Fruit fly (Drosophila melanogaster) whole organism, prepupa: ENCODE data around the gene CG5254.

Experiments
- CG10631 ChIP-seq: fragments of 200-800 bp; sonication (Bioruptor generic); optimal IDR thresholded peaks from 2 replicates; lab custom pipeline; 2016; ENCODE audit warnings: missing biosample characterization, missing genetic modification characterization
- CG10669 ChIP-seq: fragments of 200-800 bp; sonication (Bioruptor generic); optimal IDR thresholded peaks from 3 replicates; lab custom pipeline; 2018; ENCODE audit warnings: missing biosample characterization, mild to moderate bottlenecking, missing genetic modification characterization, moderate library complexity
- CG11294 ChIP-seq: fragments of 200-800 bp; sonication (Bioruptor generic); IDR thresholded peaks from 2 replicates; pipeline ENCODE4 v1.3.6; 2022; ENCODE audit warnings: missing biosample characterization, missing genetic modification characterization
- CG15336 ChIP-seq: fragments of 200-800 bp; sonication (Bioruptor generic); IDR thresholded peaks from 2 replicates; pipeline ENCODE4 v1.3.6; 2022; ENCODE audit warnings: missing biosample characterization, missing genetic modification characterization
- CG31627 ChIP-seq: fragments of 200-800 bp; sonication (Bioruptor generic); optimal IDR thresholded peaks from 3 replicates; lab custom pipeline; 2016; ENCODE audit warnings: missing biosample characterization, missing genetic modification characterization
- CG34406 ChIP-seq: fragments of 200-800 bp; sonication (Bioruptor generic); optimal IDR thresholded peaks from 3 replicates; lab custom pipeline; 2016; ENCODE audit warnings: missing biosample characterization, missing genetic modification characterization
- CG6163 ChIP-seq: fragments of 200-800 bp; sonication (Bioruptor generic); IDR thresholded peaks from 3 replicates; pipeline ENCODE4 v1.3.6; 2022; ENCODE audit warnings: missing biosample characterization, missing genetic modification characterization
- CG6276 ChIP-seq: fragments of 200-800 bp; sonication (Bioruptor generic); optimal IDR thresholded peaks from 2 replicates; lab custom pipeline; 2017; ENCODE audit warnings: missing biosample characterization, mild to moderate bottlenecking, missing genetic modification characterization
- CG6792 ChIP-seq: fragments of 200-800 bp; sonication (Bioruptor generic); optimal IDR thresholded peaks from 3 replicates; lab custom pipeline; 2016; ENCODE audit warnings: missing biosample characterization, missing genetic modification characterization
- CG6808 ChIP-seq: fragments of 200-800 bp; sonication (Bioruptor generic); optimal IDR thresholded peaks from 3 replicates; lab custom pipeline; 2017; ENCODE audit warnings: missing biosample characterization, missing genetic modification characterization, mild to moderate bottlenecking, moderate library complexity, missing genetic modification reagents
- CG7368 ChIP-seq: fragments of 200-800 bp; sonication (Bioruptor generic); optimal IDR thresholded peaks from 3 replicates; lab custom pipeline; 2016; ENCODE audit warnings: missing biosample characterization, missing genetic modification characterization
- CG8119 ChIP-seq: fragments of 200-800 bp; sonication (Bioruptor generic); IDR thresholded peaks from 3 replicates; pipeline ENCODE4 v1.3.6; 2022; ENCODE audit warnings: missing biosample characterization, missing genetic modification characterization
- CG8632 ChIP-seq: fragments of 200-800 bp; sonication (Bioruptor generic); optimal IDR thresholded peaks from 3 replicates; lab custom pipeline; 2016; ENCODE audit warnings: missing biosample characterization, missing genetic modification characterization
- Eip75B ChIP-seq: fragments of 200-800 bp; sonication (Bioruptor generic); optimal IDR thresholded peaks from 3 replicates; lab custom pipeline; 2016; ENCODE audit warnings: missing biosample characterization, missing genetic modification characterization
- Eip93F ChIP-seq: fragments of 200-800 bp; sonication (Bioruptor generic); optimal IDR thresholded peaks from 2 replicates; lab custom pipeline; 2016; ENCODE audit warnings: missing biosample characterization, mild to moderate bottlenecking, missing genetic modification characterization
- Ets21C ChIP-seq: fragments of 200-800 bp; sonication (Bioruptor generic); optimal IDR thresholded peaks from 3 replicates; lab custom pipeline; 2016; ENCODE audit warnings: missing biosample characterization, missing genetic modification characterization
- Ets96B ChIP-seq: fragments of 200-800 bp; optimal IDR thresholded peaks from 2 replicates; lab custom pipeline; 2019; ENCODE audit warnings: missing biosample characterization, mild to moderate bottlenecking, missing genetic modification characterization, moderate library complexity
- Hr39 ChIP-seq: fragments of 200-800 bp; sonication (Bioruptor generic); optimal IDR thresholded peaks from 2 replicates; lab custom pipeline; 2016; ENCODE audit warnings: missing biosample characterization, missing genetic modification characterization
- Lpt ChIP-seq: fragments of 200-800 bp; sonication (Bioruptor generic); optimal IDR thresholded peaks from 3 replicates; lab custom pipeline; 2016; ENCODE audit warnings: missing biosample characterization, missing genetic modification characterization
- OdsH ChIP-seq: fragments of 200-800 bp; sonication (Bioruptor generic); optimal IDR thresholded peaks from 3 replicates; lab custom pipeline; 2016; ENCODE audit warnings: missing biosample characterization, missing genetic modification characterization
- Smox ChIP-seq: fragments of 200-800 bp; sonication (Bioruptor generic); optimal IDR thresholded peaks from 3 replicates; lab custom pipeline; 2016; ENCODE audit warnings: missing biosample characterization, missing genetic modification characterization
- Sox102F ChIP-seq: fragments of 200-800 bp; sonication (Bioruptor generic); optimal IDR thresholded peaks from 2 replicates; lab custom pipeline; 2016; ENCODE audit warnings: missing biosample characterization, mild to moderate bottlenecking, missing genetic modification characterization
- Sox14 ChIP-seq: fragments of 200-800 bp; sonication (Bioruptor generic); optimal IDR thresholded peaks from 3 replicates; lab custom pipeline; 2016; ENCODE audit warnings: missing biosample characterization, missing genetic modification characterization
- Sox15 ChIP-seq: fragments of 200-800 bp; sonication (Bioruptor generic); optimal IDR thresholded peaks from 3 replicates; lab custom pipeline; 2016; ENCODE audit warnings: missing biosample characterization, missing genetic modification characterization
- achi ChIP-seq: fragments of 200-800 bp; sonication (Bioruptor generic); optimal IDR thresholded peaks from 3 replicates; lab custom pipeline; 2016; ENCODE audit warnings: missing biosample characterization, missing genetic modification characterization
- acj6 ChIP-seq: fragments of 200-800 bp; sonication (Bioruptor generic); optimal IDR thresholded peaks from 3 replicates; lab custom pipeline; 2016; ENCODE audit warnings: missing biosample characterization, missing genetic modification characterization
- cyc ChIP-seq: fragments of 200-800 bp; sonication (Bioruptor generic); optimal IDR thresholded peaks from 3 replicates; lab custom pipeline; 2016; ENCODE audit warnings: missing biosample characterization, missing genetic modification characterization
- dac ChIP-seq: fragments of 200-800 bp; sonication (Bioruptor generic); optimal IDR thresholded peaks from 2 replicates; lab custom pipeline; 2017; ENCODE audit warnings: missing biosample characterization, mild to moderate bottlenecking, missing genetic modification characterization
- dsx ChIP-seq: fragments of 200-800 bp; optimal IDR thresholded peaks from 3 replicates; lab custom pipeline; 2019; ENCODE audit warnings: missing biosample characterization, mild to moderate bottlenecking, missing genetic modification characterization, moderate library complexity; ENCODE audit not compliant: poor library complexity, severe bottlenecking
- eg ChIP-seq: fragments of 200-800 bp; sonication (Bioruptor generic); IDR thresholded peaks from 3 replicates; pipeline ENCODE4 v1.3.6; 2022; ENCODE audit warnings: missing biosample characterization, missing genetic modification characterization
- fd59A ChIP-seq: fragments of 200-800 bp; sonication (Bioruptor generic); optimal IDR thresholded peaks from 2 replicates; lab custom pipeline; 2017; ENCODE audit warnings: missing biosample characterization, mild to moderate bottlenecking, missing genetic modification characterization, missing genetic modification reagents
- fd85E ChIP-seq: fragments of 200-800 bp; sonication (Bioruptor generic); optimal IDR thresholded peaks from 3 replicates; lab custom pipeline; 2016; ENCODE audit warnings: missing biosample characterization, missing genetic modification characterization
- fkh ChIP-seq: fragments of 200-800 bp; sonication (Bioruptor generic); optimal IDR thresholded peaks from 3 replicates; lab custom pipeline; 2017; ENCODE audit warnings: missing biosample characterization, mild to moderate bottlenecking, missing genetic modification characterization, moderate library complexity
- lz ChIP-seq: fragments of 200-800 bp; sonication (Bioruptor generic); optimal IDR thresholded peaks from 3 replicates; lab custom pipeline; 2016; ENCODE audit warnings: missing biosample characterization, missing genetic modification characterization
- salr ChIP-seq, 2 experiments: fragments of 200-800 bp; sonication (Bioruptor generic); optimal IDR thresholded peaks; 3 replicates each; lab custom pipeline; 2016 to 2018; ENCODE audit warnings: missing biosample characterization in 2 of 2, missing genetic modification characterization in 2 of 2, mild to moderate bottlenecking in 1 of 2
- spab ChIP-seq: fragments of 200-800 bp; sonication (Bioruptor generic); optimal IDR thresholded peaks from 2 replicates; lab custom pipeline; 2017; ENCODE audit warnings: missing biosample characterization, mild to moderate bottlenecking, missing genetic modification characterization, missing genetic modification reagents
- ss ChIP-seq, 2 experiments: fragments of 200-800 bp; sonication (Bioruptor generic); optimal IDR thresholded peaks; 2 replicates in 1 of 2; 3 replicates in 1 of 2; lab custom pipeline; 2017 to 2018; ENCODE audit warnings: mild to moderate bottlenecking in 2 of 2, missing biosample characterization in 2 of 2, missing genetic modification characterization in 2 of 2, moderate library complexity in 1 of 2
- svp ChIP-seq: fragments of 200-800 bp; sonication (Bioruptor generic); peaks from one replicate; lab custom pipeline; 2016; ENCODE audit warnings: missing biosample characterization, missing genetic modification characterization
- topi ChIP-seq: fragments of 200-800 bp; sonication (Bioruptor generic); optimal IDR thresholded peaks from 3 replicates; lab custom pipeline; 2016; ENCODE audit warnings: missing biosample characterization, missing genetic modification characterization
- vri ChIP-seq: fragments of 200-800 bp; sonication (Bioruptor generic); optimal IDR thresholded peaks from 3 replicates; lab custom pipeline; 2016; ENCODE audit warnings: missing biosample characterization, mild to moderate bottlenecking, missing genetic modification characterization

CG5254 gene

DNA sequence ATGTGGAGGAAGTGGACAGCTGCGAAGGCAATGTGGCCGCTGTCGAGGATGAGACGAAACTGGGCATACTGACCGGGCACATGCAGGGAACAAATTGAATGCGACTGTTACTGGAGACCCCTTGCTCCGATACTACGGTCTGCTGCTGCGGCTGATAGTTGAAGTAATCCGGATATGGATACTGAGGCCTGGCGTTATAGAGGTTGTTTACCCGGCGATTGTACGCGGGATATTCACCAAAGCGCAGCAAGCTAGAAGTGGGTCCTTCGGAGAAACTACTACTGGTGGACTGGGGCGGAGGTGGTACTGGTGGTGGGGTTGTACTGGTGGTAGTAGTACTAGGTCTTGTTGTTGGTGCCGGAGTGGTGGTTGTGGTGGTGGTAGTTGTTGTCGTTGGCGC, at the start of gene CG5254:
Gene CG5254 (plus strand): TSS at position 301 of the 400 bp plus-strand sequence.
- TF ChIP-seq fkh (GFP tag; lab: Kevin White, UChicago) (no peak), CG6276 (GFP tag; lab: Kevin White, UChicago) (no peak), Smox (GFP tag; lab: Kevin White, UChicago) (no peak), vri (GFP tag; lab: Kevin White, UChicago) (no peak)

- TF ChIP-seq ss (GFP tag; optimal IDR thresholded peaks at IDR 0.05; lab: Kevin White, UChicago) (peak in 1 of 2 experiments; percentile 40), Ets96B (no peak), CG15336 (GFP tag; lab: Robert Waterston, UW) (no peak)
Observed at dm6 chrX:702484-702883, 47.7 kb upstream of the CG5254 start.

DNA sequence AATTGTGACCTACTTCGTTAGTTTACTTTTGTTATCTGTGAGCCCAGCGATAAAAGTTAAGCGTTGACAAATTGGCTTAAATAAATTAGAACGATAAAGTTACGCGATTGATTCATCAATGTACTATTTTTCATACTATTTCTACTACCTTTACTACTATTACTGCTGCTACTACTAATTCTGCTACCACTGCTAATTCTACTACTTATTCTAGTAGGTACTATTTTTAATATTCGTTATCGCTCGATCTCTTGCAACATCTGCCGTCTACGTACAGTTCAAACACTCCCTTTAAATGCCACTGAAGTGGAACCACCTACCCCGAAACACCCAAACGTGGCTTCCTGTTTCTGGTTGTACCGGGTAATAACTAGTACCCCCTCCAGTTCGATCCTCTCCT, 40.7 kb upstream of the CG5254 start:
- no peak for TF ChIP-seq dsx (GFP tag; lab: Kevin White, UChicago)
- TF ChIP-seq acj6 (GFP tag; lab: Kevin White, UChicago): no peak
- TF ChIP-seq Eip93F (GFP tag; lab: Kevin White, UChicago): no peak
- TF ChIP-seq CG11294 (GFP tag; lab: Robert Waterston, UW): no peak
- TF ChIP-seq CG8632 (GFP tag; lab: Kevin White, UChicago): no peak
- TF ChIP-seq, all 60 proteins: peak for 0

dm6 chrX:710914-711313, 39.2 kb upstream of the CG5254 start:
- TF ChIP-seq CG31627 (GFP tag; lab: Kevin White, UChicago): no peak
- no peak for TF ChIP-seq lz (GFP tag; lab: Kevin White, UChicago)
- TF ChIP-seq acj6 (GFP tag; lab: Kevin White, UChicago): no peak
- TF ChIP-seq CG6163 (GFP tag; lab: Robert Waterston, UW): no peak
- TF ChIP-seq fd59A (GFP tag; lab: Kevin White, UChicago): no peak
- no peak for TF ChIP-seq OdsH (GFP tag; lab: Kevin White, UChicago)
- TF ChIP-seq Sox102F (GFP tag; lab: Kevin White, UChicago): no peak
- no peak for TF ChIP-seq fkh (GFP tag; lab: Kevin White, UChicago)
- no peak for TF ChIP-seq salr (GFP tag; optimal IDR thresholded peaks at IDR 0.05; lab: Kevin White, UChicago)
- TF ChIP-seq Eip93F (GFP tag; lab: Kevin White, UChicago): no peak
- no peak for TF ChIP-seq svp (GFP tag; lab: Kevin White, UChicago)
- TF ChIP-seq fd85E (GFP tag; lab: Kevin White, UChicago): no peak
- TF ChIP-seq Ets21C: no peak
- no peak for TF ChIP-seq vri (GFP tag; lab: Kevin White, UChicago)
- TF ChIP-seq CG6276 (GFP tag; lab: Kevin White, UChicago): no peak
- no peak for TF ChIP-seq topi (GFP tag; lab: Kevin White, UChicago)
- TF ChIP-seq Ets96B: no peak

- TF ChIP-seq Sox14 (peak; percentile 90), svp (GFP tag; lab: Kevin White, UChicago) (peak; percentile 94), ss (GFP tag; optimal IDR thresholded peaks at IDR 0.05; lab: Kevin White, UChicago) (peak; percentile 70 to 86), salr (GFP tag; optimal IDR thresholded peaks at IDR 0.05; lab: Kevin White, UChicago) (peak; percentile 76 to 85), Smox (GFP tag; lab: Kevin White, UChicago) (peak; percentile 87), Ets21C (peak; percentile 81), Sox15 (GFP tag; lab: Kevin White, UChicago) (peak; percentile 74), fd59A (GFP tag; lab: Kevin White, UChicago) (peak; percentile 82), CG11294 (GFP tag; lab: Robert Waterston, UW) (peak; percentile 62), CG10669 (GFP tag; lab: Kevin White, UChicago) (peak; percentile 90), CG6808 (peak; percentile 84), Hr39 (GFP tag; lab: Kevin White, UChicago) (peak; percentile 89), CG34406 (GFP tag; lab: Kevin White, UChicago) (peak; percentile 83), CG7368 (GFP tag; lab: Kevin White, UChicago) (peak; percentile 92), Sox102F (GFP tag; lab: Kevin White, UChicago) (peak; percentile 92), CG6792 (GFP tag; lab: Kevin White, UChicago) (peak; percentile 91), Lpt (peak; percentile 81), CG10631 (peak; percentile 87), topi (GFP tag; lab: Kevin White, UChicago) (peak; percentile 92), acj6 (GFP tag; lab: Kevin White, UChicago) (peak; percentile 84), spab (peak; percentile 81), cyc (GFP tag; lab: Kevin White, UChicago) (peak; percentile 89), lz (GFP tag; lab: Kevin White, UChicago) (peak; percentile 89), OdsH (GFP tag; lab: Kevin White, UChicago) (peak; percentile 88), eg (peak; percentile 88), achi (GFP tag; lab: Kevin White, UChicago) (peak; percentile 86), CG15336 (GFP tag; lab: Robert Waterston, UW) (peak; percentile 85), CG8119 (GFP tag; lab: Robert Waterston, UW) (peak; percentile 85), Eip75B (GFP tag; lab: Kevin White, UChicago) (peak; percentile 91), dac (GFP tag; lab: Kevin White, UChicago) (peak; percentile 61)
Observed at dm6 chrX:711852-712251, 38.3 kb upstream of the CG5254 start.
